Worm (Caenorhabditis elegans): ENCODE data around the gene B0336.7.
A peak's percentile ranks its signal among the peaks of the same experiment; 100 is the strongest.

- TF ChIP-seq sea-1 (GFP tag; conservative IDR thresholded peaks at IDR 0.05) (no peak), ama-1 (optimal IDR thresholded peaks at IDR 0.05) (no peak), flt-1 (GFP tag; IDR thresholded peaks at IDR 0.05) (no peak), B0310.2 (tag; optimal IDR thresholded peaks at IDR 0.05) (no peak), tbx-37 (GFP tag; conservative IDR thresholded peaks at IDR 0.05) (no peak), tra-4 (tag; optimal IDR thresholded peaks at IDR 0.05) (no peak), scrt-1 (GFP tag; IDR thresholded peaks at IDR 0.05) (no peak), tbx-11 (GFP tag; IDR thresholded peaks at IDR 0.05) (0 out of 2 replicates have a peak, but pooled peaks have one; percentile 13), hmg-4 (GFP tag; optimal IDR thresholded peaks at IDR 0.05) (peak; percentile 1), hmbx-1 (tag; optimal IDR thresholded peaks at IDR 0.05) (no peak), F13C5.2 (tag; optimal IDR thresholded peaks at IDR 0.05) (no peak), ceh-13 (GFP tag; optimal IDR thresholded peaks at IDR 0.05) (no peak)
Measured at ce11 chrIII:5667952-5668489, 29.1 kb downstream of the B0336.7 start.

Data from whole organism, early embryonic.